Fruit fly (Drosophila melanogaster) whole organism, embryonic: Measurements from ENCODE around the gene CG15506.

Source experiments
- Atf6 ChIP-seq: fragments of 200-800 bp; sonication (Bioruptor generic); IDR thresholded peaks from 2 replicates; pipeline ENCODE4 v1.3.6; 2022; ENCODE audit warnings: missing biosample characterization, missing genetic modification characterization
- Bgb ChIP-seq: fragments of 200-800 bp; sonication (Bioruptor generic); IDR thresholded peaks from 2 replicates; pipeline ENCODE4 v1.3.6; 2022; ENCODE audit warnings: missing biosample characterization, missing genetic modification characterization; ENCODE audit not compliant: partially characterized antibody
- CG10959 ChIP-seq: fragments of 200-800 bp; sonication (Bioruptor generic); IDR thresholded peaks from 2 replicates; pipeline ENCODE4 v1.3.6; 2022; ENCODE audit warnings: missing biosample characterization, missing genetic modification characterization
- CG12219 ChIP-seq: fragments of 200-800 bp; sonication (Bioruptor generic); optimal IDR thresholded peaks from 3 replicates; lab custom pipeline; 2018; ENCODE audit warnings: missing biosample characterization, mild to moderate bottlenecking, missing genetic modification characterization
- CG14710 ChIP-seq: fragments of 200-800 bp; sonication (Bioruptor generic); optimal IDR thresholded peaks from 3 replicates; lab custom pipeline; 2019; ENCODE audit warnings: missing biosample characterization, mild to moderate bottlenecking, missing genetic modification characterization, moderate library complexity
- CG1647 ChIP-seq: fragments of 200-800 bp; sonication (Bioruptor generic); optimal IDR thresholded peaks from 3 replicates; lab custom pipeline; 2016; ENCODE audit warnings: missing biosample characterization, missing genetic modification characterization
- CG16779 ChIP-seq: fragments of 200-800 bp; sonication (Bioruptor generic); IDR thresholded peaks from 2 replicates; pipeline ENCODE4 v1.3.6; 2022; ENCODE audit warnings: missing biosample characterization, missing genetic modification characterization
- CG17612 ChIP-seq: fragments of 200-800 bp; sonication (Bioruptor generic); IDR thresholded peaks from 2 replicates; pipeline ENCODE4 v1.3.6; 2022; ENCODE audit warnings: missing biosample characterization, missing genetic modification characterization
- CG18476 ChIP-seq: fragments of 200-800 bp; sonication (Bioruptor generic); optimal IDR thresholded peaks from 2 replicates; lab custom pipeline; 2016; ENCODE audit warnings: missing biosample characterization, mild to moderate bottlenecking, missing genetic modification characterization
- CG2199 ChIP-seq: fragments of 200-800 bp; sonication (Bioruptor generic); IDR thresholded peaks from 3 replicates; pipeline ENCODE4 v1.3.6; 2022; ENCODE audit warnings: missing biosample characterization, missing genetic modification characterization
- CG31365 ChIP-seq: fragments of 200-800 bp; sonication (Bioruptor generic); optimal IDR thresholded peaks from 2 replicates; lab custom pipeline; 2018; ENCODE audit warnings: missing biosample characterization, mild to moderate bottlenecking, missing genetic modification characterization
- CG34376 ChIP-seq: fragments of 200-800 bp; sonication (Bioruptor generic); optimal IDR thresholded peaks from 2 replicates; lab custom pipeline; 2018; ENCODE audit warnings: missing biosample characterization, mild to moderate bottlenecking, missing genetic modification characterization
- CG43689 ChIP-seq: fragments of 200-800 bp; sonication (Bioruptor generic); IDR thresholded peaks from 2 replicates; pipeline ENCODE4 v1.3.6; 2022; ENCODE audit warnings: missing biosample characterization, missing genetic modification characterization
- CG8944 ChIP-seq: fragments of 200-800 bp; sonication (Bioruptor generic); optimal IDR thresholded peaks from 3 replicates; lab custom pipeline; 2016; ENCODE audit warnings: missing biosample characterization, missing genetic modification characterization
- Dfd ChIP-seq, 2 experiments: fragments of >200 bp; optimal IDR thresholded peaks; 2 replicates each; lab custom pipeline; 2017; ENCODE audit warnings: missing biosample characterization in 2 of 2, missing genetic modification characterization in 2 of 2
- Doc2 ChIP-seq: fragments of 200-800 bp; sonication (Bioruptor generic); IDR thresholded peaks from 2 replicates; pipeline ENCODE4 v1.3.6; 2022; ENCODE audit warnings: missing biosample characterization, missing genetic modification characterization
- Eip74EF ChIP-seq, 2 experiments: fragments of 200-800 bp in 1 of 2; fragments of >200 bp in 1 of 2; sonication (Bioruptor generic) in 1 of 2; optimal IDR thresholded peaks; 2 replicates each; lab custom pipeline; 2017 to 2019; ENCODE audit warnings: missing biosample characterization in 2 of 2, missing genetic modification characterization in 2 of 2, mild to moderate bottlenecking in 1 of 2, moderate library complexity in 1 of 2
- MTF-1 ChIP-seq: fragments of 200-800 bp; sonication (Bioruptor generic); optimal IDR thresholded peaks from 2 replicates; lab custom pipeline; 2018; ENCODE audit warnings: missing biosample characterization, mild to moderate bottlenecking, missing genetic modification characterization, borderline replicate concordance
- NK7.1 ChIP-seq: fragments of 200-800 bp; sonication (Bioruptor generic); optimal IDR thresholded peaks from 3 replicates; lab custom pipeline; 2016; ENCODE audit warnings: missing biosample characterization, missing genetic modification characterization
- Spps ChIP-seq: fragments of 200-800 bp; sonication (Bioruptor generic); optimal IDR thresholded peaks from 2 replicates; lab custom pipeline; 2018; ENCODE audit warnings: missing biosample characterization, mild to moderate bottlenecking, missing genetic modification characterization
- Sry-δ ChIP-seq: fragments of 200-800 bp; sonication (Bioruptor generic); optimal IDR thresholded peaks from 2 replicates; lab custom pipeline; 2016; ENCODE audit warnings: missing biosample characterization, missing genetic modification characterization
- abd-A ChIP-seq: fragments of 200-800 bp; sonication (Bioruptor generic); optimal IDR thresholded peaks from 3 replicates; lab custom pipeline; 2019; ENCODE audit warnings: missing biosample characterization, mild to moderate bottlenecking, missing genetic modification characterization, moderate library complexity
- az2 ChIP-seq: fragments of 200-800 bp; sonication (Bioruptor generic); optimal IDR thresholded peaks from 3 replicates; lab custom pipeline; 2016; ENCODE audit warnings: missing biosample characterization, missing genetic modification characterization
- bowl ChIP-seq: fragments of 200-800 bp; sonication (Bioruptor generic); IDR thresholded peaks from 2 replicates; pipeline ENCODE4 v1.3.6; 2022; ENCODE audit warnings: missing biosample characterization, missing genetic modification characterization
- cg ChIP-seq: fragments of 200-800 bp; sonication (Bioruptor generic); optimal IDR thresholded peaks from 3 replicates; lab custom pipeline; 2019; ENCODE audit warnings: missing biosample characterization, mild to moderate bottlenecking, missing genetic modification characterization, moderate library complexity
- chinmo ChIP-seq: fragments of 200-800 bp; sonication (Bioruptor generic); IDR thresholded peaks from 4 replicates; pipeline ENCODE4 v1.3.6; 2022; ENCODE audit warnings: missing biosample characterization, missing genetic modification characterization; ENCODE audit not compliant: partially characterized antibody
- crol ChIP-seq: fragments of 200-800 bp; sonication (Bioruptor generic); IDR thresholded peaks from 2 replicates; pipeline ENCODE4 v1.3.6; 2022; ENCODE audit warnings: missing biosample characterization, missing genetic modification characterization
- dmrt99B ChIP-seq: fragments of 200-800 bp; sonication (Bioruptor generic); optimal IDR thresholded peaks from 2 replicates; lab custom pipeline; 2018; ENCODE audit warnings: missing biosample characterization, mild to moderate bottlenecking, missing genetic modification characterization, moderate library complexity
- dysf ChIP-seq: fragments of 200-800 bp; sonication (Bioruptor generic); IDR thresholded peaks from 3 replicates; pipeline ENCODE4 v1.3.6; 2022; ENCODE audit warnings: missing biosample characterization, missing genetic modification characterization
- exex ChIP-seq: fragments of 200-800 bp; sonication (Bioruptor generic); optimal IDR thresholded peaks from 4 replicates; lab custom pipeline; 2018; ENCODE audit warnings: missing biosample characterization, mild to moderate bottlenecking, missing genetic modification characterization, moderate library complexity
- fd96Cb ChIP-seq: fragments of 200-800 bp; sonication (Bioruptor generic); optimal IDR thresholded peaks from 2 replicates; lab custom pipeline; 2018; ENCODE audit warnings: missing biosample characterization, mild to moderate bottlenecking, missing genetic modification characterization, moderate library complexity
- gsb ChIP-seq: fragments of 200-800 bp; sonication (Bioruptor generic); IDR thresholded peaks from 2 replicates; pipeline ENCODE4 v1.3.6; 2022; ENCODE audit warnings: missing biosample characterization, missing genetic modification characterization
- kah ChIP-seq: fragments of 200-800 bp; sonication (Bioruptor generic); optimal IDR thresholded peaks from 2 replicates; lab custom pipeline; 2018; ENCODE audit warnings: missing biosample characterization, mild to moderate bottlenecking, missing genetic modification characterization
- mirr ChIP-seq: fragments of 200-800 bp; sonication (Bioruptor generic); optimal IDR thresholded peaks from 3 replicates; lab custom pipeline; 2018; ENCODE audit warnings: missing biosample characterization, mild to moderate bottlenecking, missing genetic modification characterization
- nau ChIP-seq: fragments of 200-800 bp; sonication (Bioruptor generic); optimal IDR thresholded peaks from 3 replicates; lab custom pipeline; 2017; ENCODE audit warnings: missing biosample characterization, mild to moderate bottlenecking, missing genetic modification characterization, missing genetic modification reagents
- onecut ChIP-seq: fragments of 200-800 bp; sonication (Bioruptor generic); IDR thresholded peaks from 2 replicates; pipeline ENCODE4 v1.3.6; 2022; ENCODE audit warnings: missing biosample characterization, missing genetic modification characterization
- phol ChIP-seq: fragments of 200-800 bp; sonication (Bioruptor generic); optimal IDR thresholded peaks from 3 replicates; lab custom pipeline; 2018; ENCODE audit warnings: missing biosample characterization, mild to moderate bottlenecking, missing genetic modification characterization, moderate library complexity
- pnt ChIP-seq: fragments of 200-800 bp; sonication (Bioruptor generic); optimal IDR thresholded peaks from 3 replicates; lab custom pipeline; 2016; ENCODE audit warnings: missing biosample characterization, missing genetic modification characterization
- sd ChIP-seq: fragments of 200-800 bp; sonication (Bioruptor generic); optimal IDR thresholded peaks from 3 replicates; lab custom pipeline; 2018; ENCODE audit warnings: missing biosample characterization, mild to moderate bottlenecking, missing genetic modification characterization, moderate library complexity
- sim ChIP-seq: fragments of 200-800 bp; sonication (Bioruptor generic); IDR thresholded peaks from 2 replicates; pipeline ENCODE4 v1.3.6; 2022; ENCODE audit warnings: missing biosample characterization, missing genetic modification characterization
- so ChIP-seq: fragments of 200-800 bp; sonication (Bioruptor generic); IDR thresholded peaks from 3 replicates; pipeline ENCODE4 v1.3.6; 2022; ENCODE audit warnings: missing biosample characterization, missing genetic modification characterization
- sqz ChIP-seq: fragments of 200-800 bp; sonication (Bioruptor generic); optimal IDR thresholded peaks from 3 replicates; lab custom pipeline; 2018; ENCODE audit warnings: missing biosample characterization, mild to moderate bottlenecking, missing genetic modification characterization
- sug ChIP-seq: fragments of 200-800 bp; optimal IDR thresholded peaks from 2 replicates; lab custom pipeline; 2019; ENCODE audit warnings: missing biosample characterization, mild to moderate bottlenecking, missing genetic modification characterization, moderate library complexity

CG15506 gene

DNA sequence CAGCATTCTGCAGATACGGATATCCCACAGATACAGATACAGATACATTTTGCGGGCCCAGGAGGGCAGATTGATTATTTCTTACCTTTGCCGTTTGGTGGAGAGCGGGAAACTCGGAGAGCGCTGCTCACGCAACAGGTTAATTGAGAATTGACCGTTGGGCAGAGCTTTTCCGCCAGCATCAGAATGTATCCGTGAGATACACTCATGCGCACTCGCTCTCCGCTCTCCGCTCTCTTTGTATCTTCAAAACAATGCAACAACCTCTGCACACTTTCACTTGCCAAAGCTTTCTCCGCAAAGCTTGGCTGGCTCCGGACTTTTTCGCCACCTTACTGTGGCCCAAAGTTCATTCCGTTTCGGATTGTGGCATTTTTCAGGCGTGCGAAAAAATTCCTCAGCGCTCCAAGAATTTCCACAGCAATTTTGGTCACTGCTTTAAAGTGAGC lies 36.3 kb upstream of the CG15506 start, which contains the start of the genes CG7582 and Gycalpha99B (continued):
- TF ChIP-seq Doc2 (GFP tag; lab: Robert Waterston, UW) (no peak), nau (GFP tag; lab: Kevin White, UChicago) (no peak), az2 (no peak), CG31365 (tag; lab: Kevin White, UChicago) (peak; percentile 31), gsb (GFP tag; lab: Robert Waterston, UW) (no peak), fd96Cb (tag; lab: Kevin White, UChicago) (no peak), CG2199 (GFP tag; lab: Robert Waterston, UW) (0 out of 3 replicates have a peak, but pooled peaks have one; percentile 9), bowl (GFP tag; lab: Robert Waterston, UW) (no peak), abd-A (tag; lab: Kevin White, UChicago) (peak; percentile 24), sim (GFP tag; lab: Robert Waterston, UW) (no peak), Dfd (GFP tag; optimal IDR thresholded peaks at IDR 0.05; lab: Kevin White, UChicago) (no peak), sd (tag; lab: Kevin White, UChicago) (peak; percentile 89), NK7.1 (GFP tag; lab: Kevin White, UChicago) (no peak), Spps (tag; lab: Kevin White, UChicago) (no peak), crol (GFP tag; lab: Robert Waterston, UW) (peak; percentile 41; the same call in 1 of the 2 replicates), kah (peak; percentile 52), cg (GFP tag; lab: Kevin White, UChicago) (peak; percentile 48), CG8944 (GFP tag; lab: Kevin White, UChicago) (no peak), CG12219 (GFP tag; lab: Kevin White, UChicago) (no peak), pnt (GFP tag; lab: Kevin White, UChicago) (no peak), MTF-1 (no peak), CG10959 (GFP tag; lab: Robert Waterston, UW) (no peak), exex (no peak), CG43689 (no peak), CG16779 (GFP tag; lab: Robert Waterston, UW) (no peak), Sry-δ (GFP tag; lab: Kevin White, UChicago) (no peak), Bgb (GFP tag; lab: Robert Waterston, UW) (no peak; the same call in 1 of the 2 replicates), CG14710 (tag; lab: Kevin White, UChicago) (no peak), onecut (peak; percentile 64)
- TF ChIP-seq, all 482 proteins: peak for 28

DNA sequence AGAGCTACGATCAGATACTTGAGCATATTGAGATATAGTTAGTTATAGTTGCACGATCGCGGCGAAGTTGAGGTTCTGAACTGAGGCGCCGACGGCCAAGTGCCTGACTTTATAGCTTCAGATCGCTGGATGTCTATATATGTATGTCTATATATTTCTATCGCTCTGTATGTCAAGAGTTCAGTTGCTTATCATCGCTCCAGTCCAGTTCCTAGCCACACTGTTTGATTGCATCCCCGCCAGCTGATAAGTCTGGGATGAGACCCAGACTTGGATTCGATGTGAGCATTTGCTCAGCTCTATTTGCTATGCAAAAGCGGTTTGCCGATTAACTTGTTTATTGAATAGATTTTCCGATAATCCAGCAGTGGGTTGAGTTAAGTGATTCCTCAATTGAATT lies 31.8 kb upstream of the CG15506 start:
- TF ChIP-seq CG1647 (GFP tag; lab: Kevin White, UChicago) (no peak), CG43689 (no peak), CG17612 (GFP tag; lab: Robert Waterston, UW) (no peak), dysf (0 out of 3 replicates have a peak, but pooled peaks have one; percentile 7), sug (tag; lab: Kevin White, UChicago) (peak; percentile 20), mirr (GFP tag; lab: Kevin White, UChicago) (no peak), Eip74EF (GFP tag; optimal IDR thresholded peaks at IDR 0.05; lab: Kevin White, UChicago) (peak in 1 of 2 experiments; percentile 6), CG34376 (peak; percentile 59), CG18476 (no peak), chinmo (GFP tag; lab: Robert Waterston, UW) (0 out of 4 replicates have a peak, but pooled peaks have one; percentile 60)

DNA sequence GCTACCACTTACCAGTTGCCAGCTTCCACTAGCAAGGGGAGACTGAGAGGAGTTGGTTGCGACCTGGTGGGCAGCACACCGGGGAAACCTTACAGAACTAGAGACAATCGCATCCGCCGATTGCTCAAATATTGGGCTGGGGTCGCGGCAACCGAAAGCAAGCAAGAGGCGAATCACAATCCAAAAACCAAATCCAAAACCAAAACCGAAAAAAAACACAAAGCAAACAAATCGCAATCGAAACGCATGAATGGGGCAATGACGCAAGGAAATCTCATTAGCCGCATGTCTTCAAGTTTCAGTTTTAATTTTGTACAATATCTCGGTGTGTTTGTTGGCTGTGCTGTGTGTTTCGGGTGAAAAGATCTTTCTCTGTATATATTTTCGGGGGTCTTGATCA lies 29.3 kb upstream of the CG15506 start, which contains the start of gene Obp99c:
Obp99c (minus strand) TSS at position 101 of the 400 bp plus-strand sequence.
- TF ChIP-seq so (GFP tag; lab: Robert Waterston, UW): no peak
- TF ChIP-seq Spps (tag; lab: Kevin White, UChicago): no peak
- no peak for TF ChIP-seq phol (tag; lab: Kevin White, UChicago)
- TF ChIP-seq dmrt99B: peak; percentile 19
- TF ChIP-seq sqz (GFP tag; lab: Kevin White, UChicago): no peak
- no peak for TF ChIP-seq CG17612 (GFP tag; lab: Robert Waterston, UW)
- TF ChIP-seq Atf6: no peak
